Fruit fly (Drosophila melanogaster): Measurements from ENCODE around the gene Kots.

The Kots gene

DNA sequence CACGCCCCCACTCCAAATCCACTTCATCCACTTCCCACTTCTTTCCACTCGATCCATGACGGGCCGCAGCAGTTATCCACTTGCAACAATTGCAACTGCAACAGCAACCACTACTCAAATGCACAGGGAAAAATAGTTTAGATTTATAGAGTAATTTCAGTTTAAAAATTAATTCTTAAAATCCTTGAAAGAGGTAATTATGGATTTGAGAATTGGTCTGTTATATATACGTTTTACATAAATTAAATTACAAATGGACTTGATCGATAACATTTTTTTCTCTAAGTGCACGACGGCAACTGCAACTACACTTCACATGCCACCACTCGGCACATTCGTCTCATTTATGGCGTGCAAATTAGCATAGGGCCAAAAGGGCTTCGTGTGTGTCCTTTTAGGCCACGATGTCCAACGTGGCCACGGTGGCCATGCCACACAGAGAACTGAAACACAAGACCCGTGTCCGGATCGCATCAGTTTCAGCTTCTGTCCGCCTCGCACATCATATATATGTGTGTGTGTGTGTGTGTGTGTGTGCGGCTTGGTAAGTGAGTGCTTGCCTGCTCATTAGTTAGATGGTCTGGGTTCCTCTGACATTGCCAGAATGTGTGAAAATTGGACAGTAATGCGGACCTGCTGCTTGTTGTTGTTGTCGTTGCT lies 21.1 kb upstream of the Kots start (continued):
- TF ChIP-seq mam (GFP tag; optimal IDR thresholded peaks at IDR 0.05): peak; percentile 39
- peak; percentile 67 for TF ChIP-seq sisA (GFP tag; IDR thresholded peaks at IDR 0.05)
- no peak for TF ChIP-seq CG13287 (GFP tag; IDR thresholded peaks at IDR 0.05; ENCODE audit: partially characterized antibody)
- no peak for TF ChIP-seq NC2α (GFP tag; optimal IDR thresholded peaks at IDR 0.05)
- peak; percentile 49 for TF ChIP-seq CG10147 (GFP tag; optimal IDR thresholded peaks at IDR 0.05)
- TF ChIP-seq HmgZ (tag; optimal IDR thresholded peaks at IDR 0.05): peak; percentile 44
- peak; percentile 25 for TF ChIP-seq BtbVII (GFP tag; optimal IDR thresholded peaks at IDR 0.05)
- TF ChIP-seq CG9876 (GFP tag; optimal IDR thresholded peaks at IDR 0.05): no peak
- TF ChIP-seq bcd (GFP tag; optimal IDR thresholded peaks at IDR 0.05): peak; percentile 56
- no peak for TF ChIP-seq Dll (GFP tag; IDR thresholded peaks at IDR 0.05; ENCODE audit: partially characterized antibody)
- peak; percentile 63; the same call in 1 of the 2 replicates for TF ChIP-seq CG11696 (GFP tag; IDR thresholded peaks at IDR 0.05)
- TF ChIP-seq chm (GFP tag; IDR thresholded peaks at IDR 0.05): peak; percentile 67; the same call in 1 of the 2 replicates
- no peak for TF ChIP-seq bowl (GFP tag; IDR thresholded peaks at IDR 0.05)
- TF ChIP-seq sens-2 (GFP tag; IDR thresholded peaks at IDR 0.05): no peak
- no peak for TF ChIP-seq nerfin-2 (GFP tag; IDR thresholded peaks at IDR 0.05; ENCODE audit: partially characterized antibody)
- peak; percentile 71; the same call in 1 of the 3 replicates for TF ChIP-seq CG3726 (GFP tag; IDR thresholded peaks at IDR 0.05)
- peak; percentile 21 for TF ChIP-seq CG8281 (tag; optimal IDR thresholded peaks at IDR 0.05)
- no peak for TF ChIP-seq gfzf (GFP tag; optimal IDR thresholded peaks at IDR 0.05)
- peak; percentile 41 for TF ChIP-seq CG3281 (GFP tag; optimal IDR thresholded peaks at IDR 0.05)
- TF ChIP-seq BEAF-32 (GFP tag; optimal IDR thresholded peaks at IDR 0.05): no peak
- TF ChIP-seq emc (GFP tag; optimal IDR thresholded peaks at IDR 0.05): peak; percentile 31
- TF ChIP-seq Atf6 (GFP tag; IDR thresholded peaks at IDR 0.05): peak; percentile 48; the same call in 1 of the 2 replicates
- TF ChIP-seq CG13424 (tag; optimal IDR thresholded peaks at IDR 0.05): peak; percentile 61
- TF ChIP-seq tll (GFP tag; optimal IDR thresholded peaks at IDR 0.05): peak in 1 of 2 experiments; percentile 83
- no peak for TF ChIP-seq CG4617 (GFP tag; optimal IDR thresholded peaks at IDR 0.05; ENCODE audit: borderline replicate concordance)
- TF ChIP-seq Myb (GFP tag; optimal IDR thresholded peaks at IDR 0.05): peak; percentile 5
- TF ChIP-seq CG1233 (GFP tag; optimal IDR thresholded peaks at IDR 0.05): peak; percentile 66
- TF ChIP-seq CG16863 (GFP tag; optimal IDR thresholded peaks at IDR 0.05): peak; percentile 39
- peak; percentile 76 for TF ChIP-seq Oli (tag; optimal IDR thresholded peaks at IDR 0.05)
- TF ChIP-seq CG8765 (GFP tag; IDR thresholded peaks at IDR 0.05): peak; percentile 54; the same call in 1 of the 2 replicates
- TF ChIP-seq maf-S (GFP tag; optimal IDR thresholded peaks at IDR 0.05): peak; percentile 49
- peak; percentile 64 for TF ChIP-seq CG16815 (GFP tag; optimal IDR thresholded peaks at IDR 0.05)
- TF ChIP-seq CG34422 (GFP tag; IDR thresholded peaks at IDR 0.05): peak; percentile 51; the same call in 1 of the 3 replicates
- TF ChIP-seq Dad (GFP tag; optimal IDR thresholded peaks at IDR 0.05): peak; percentile 47
- TF ChIP-seq CG30020 (tag; optimal IDR thresholded peaks at IDR 0.05): peak; percentile 29
- peak; percentile 19 for TF ChIP-seq CG12659 (GFP tag; optimal IDR thresholded peaks at IDR 0.05)
- TF ChIP-seq Doc2 (GFP tag; IDR thresholded peaks at IDR 0.05): no peak
- no peak for TF ChIP-seq Poxn (GFP tag; IDR thresholded peaks at IDR 0.05)
- TF ChIP-seq CG9609 (GFP tag; optimal IDR thresholded peaks at IDR 0.05): peak; percentile 42
- peak; percentile 79 for TF ChIP-seq CG15479 (GFP tag; optimal IDR thresholded peaks at IDR 0.05)
- peak; percentile 56; the same call in 1 of the 2 replicates for TF ChIP-seq sim (GFP tag; IDR thresholded peaks at IDR 0.05)
- peak; percentile 90 for TF ChIP-seq CG18262 (tag; optimal IDR thresholded peaks at IDR 0.05)
- peak; percentile 67 for TF ChIP-seq CG2875 (GFP tag; optimal IDR thresholded peaks at IDR 0.05)
- peak; percentile 82 for TF ChIP-seq CG8388 (GFP tag; optimal IDR thresholded peaks at IDR 0.05)
- TF ChIP-seq Jarid2 (GFP tag; optimal IDR thresholded peaks at IDR 0.05): peak; percentile 29
- TF ChIP-seq E2f1 (GFP tag; IDR thresholded peaks at IDR 0.05): peak; percentile 66
- peak; percentile 4 for TF ChIP-seq Ets97D (GFP tag; optimal IDR thresholded peaks at IDR 0.05)
- TF ChIP-seq Six4 (GFP tag; optimal IDR thresholded peaks at IDR 0.05): peak; percentile 53
- peak; percentile 52 for TF ChIP-seq pfk (GFP tag; optimal IDR thresholded peaks at IDR 0.05)
